Worm (Caenorhabditis elegans): ENCODE data around the gene sru-31.

Gene sru-31

DNA sequence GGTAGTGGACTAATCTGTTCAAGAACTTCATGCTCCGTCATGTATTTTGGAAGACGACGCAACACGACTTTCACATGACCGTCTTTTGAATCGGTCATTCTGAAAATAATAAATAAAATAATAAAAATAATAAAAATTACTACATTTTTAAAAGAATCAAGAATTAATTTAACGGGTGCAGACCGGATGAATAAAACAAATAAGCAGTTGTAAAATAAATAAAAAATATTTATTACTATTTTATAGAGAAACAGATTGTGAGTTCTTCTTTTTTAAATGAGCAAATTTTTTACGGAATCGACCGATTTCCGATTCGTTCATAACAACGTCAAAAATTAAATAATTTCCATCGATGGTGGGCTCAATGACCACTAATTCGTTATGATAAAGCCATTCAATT lies 38.8 kb upstream of the sru-31 start, which contains the start of gene smg-4:
smg-4 (minus strand) TSS at position 101 of the 400 bp plus-strand sequence.
- TF ChIP-seq ceh-36 (tag; optimal IDR thresholded peaks at IDR 0.05) (no peak), ets-7 (tag; optimal IDR thresholded peaks at IDR 0.05) (no peak)

DNA sequence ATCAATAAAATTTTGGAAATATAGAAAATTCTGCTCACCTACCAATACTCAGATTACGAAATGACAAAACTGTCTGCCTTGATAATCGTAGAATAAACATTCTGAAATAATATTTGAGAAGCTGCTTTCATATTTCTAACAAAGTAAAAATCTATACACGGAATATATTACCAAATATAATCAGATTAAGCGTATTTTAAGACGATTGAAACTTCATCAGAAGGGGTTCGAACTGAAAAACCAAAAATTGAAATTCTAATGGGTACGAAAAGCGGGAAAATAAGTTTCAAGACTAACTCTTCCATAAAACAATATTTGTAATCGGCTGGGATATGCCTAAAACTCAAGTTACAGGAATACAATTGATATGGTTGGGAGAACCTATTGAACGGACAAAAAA lies 37.1 kb upstream of the sru-31 start, which contains the start of gene F46B6.4:
F46B6.4 (minus strand) TSS at position 101 of the 400 bp plus-strand sequence.
- TF ChIP-seq flt-1 (GFP tag; IDR thresholded peaks at IDR 0.05) (no peak), tra-4 (tag; optimal IDR thresholded peaks at IDR 0.05) (no peak), aly-1 (tag; optimal IDR thresholded peaks at IDR 0.05) (no peak), tbx-37 (GFP tag; conservative IDR thresholded peaks at IDR 0.05) (no peak), pes-1 (GFP tag; IDR thresholded peaks at IDR 0.05) (no peak), ets-7 (tag; optimal IDR thresholded peaks at IDR 0.05) (no peak), hmg-4 (GFP tag; optimal IDR thresholded peaks at IDR 0.05) (no peak), sea-1 (GFP tag; conservative IDR thresholded peaks at IDR 0.05) (no peak), hnd-1 (tag; optimal IDR thresholded peaks at IDR 0.05) (no peak), tbx-11 (GFP tag; IDR thresholded peaks at IDR 0.05) (no peak)

DNA sequence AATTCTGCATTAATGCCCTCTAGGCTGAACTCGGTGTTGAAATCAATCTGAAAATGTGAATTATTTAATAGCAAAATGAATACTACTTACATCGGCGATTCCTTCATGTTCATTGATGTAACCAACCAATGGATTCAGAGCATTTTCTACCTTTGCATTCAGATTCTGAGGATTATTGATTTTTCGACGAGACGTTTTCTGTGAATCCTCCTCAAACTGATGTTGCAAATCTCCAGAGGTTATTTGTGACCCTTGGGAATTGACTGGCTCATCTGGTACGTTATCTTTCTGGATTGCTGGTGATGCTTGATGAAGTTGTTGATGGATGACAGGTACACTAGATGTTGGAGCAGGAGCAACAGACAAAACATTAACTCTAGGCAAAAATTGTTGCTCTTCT lies 34.4 kb upstream of the sru-31 start:
- no peak for TF ChIP-seq hmg-4 (GFP tag; optimal IDR thresholded peaks at IDR 0.05)
- no peak for TF ChIP-seq hnd-1 (tag; optimal IDR thresholded peaks at IDR 0.05)

DNA sequence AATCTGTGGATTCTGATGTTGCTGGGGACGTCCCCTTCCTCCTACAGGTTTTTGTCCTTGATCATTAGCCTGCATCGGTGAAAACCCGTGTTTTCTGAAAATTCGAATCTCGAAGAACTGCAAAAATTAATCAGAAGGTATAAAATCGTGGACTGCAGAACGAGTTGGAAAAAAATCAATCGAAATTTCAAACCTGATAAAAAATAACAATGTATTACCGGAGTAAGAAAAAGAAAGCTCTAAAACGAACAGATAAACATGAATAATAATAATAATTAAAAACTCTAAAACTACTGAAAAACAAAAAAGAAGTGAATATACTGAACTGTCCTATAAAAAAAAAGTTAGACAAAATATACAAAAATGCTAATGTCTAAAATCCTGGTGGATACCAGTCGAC lies 33.5 kb upstream of the sru-31 start, which contains the start of gene F46B6.5:
F46B6.5 (minus strand) TSS at position 101 of the 400 bp plus-strand sequence.
- TF ChIP-seq ceh-36 (tag; optimal IDR thresholded peaks at IDR 0.05) (no peak), tra-4 (tag; optimal IDR thresholded peaks at IDR 0.05) (no peak), hnd-1 (tag; optimal IDR thresholded peaks at IDR 0.05) (no peak), hmg-4 (GFP tag; optimal IDR thresholded peaks at IDR 0.05) (no peak), tbx-37 (GFP tag; conservative IDR thresholded peaks at IDR 0.05) (no peak), pes-1 (GFP tag; IDR thresholded peaks at IDR 0.05) (no peak), B0310.2 (tag; optimal IDR thresholded peaks at IDR 0.05) (no peak), ets-7 (tag; optimal IDR thresholded peaks at IDR 0.05) (no peak), aly-1 (tag; optimal IDR thresholded peaks at IDR 0.05) (no peak), ama-1 (optimal IDR thresholded peaks at IDR 0.05) (no peak), ceh-13 (GFP tag; optimal IDR thresholded peaks at IDR 0.05) (no peak), F13C5.2 (tag; optimal IDR thresholded peaks at IDR 0.05) (no peak), tbx-11 (GFP tag; IDR thresholded peaks at IDR 0.05) (no peak), sea-1 (GFP tag; conservative IDR thresholded peaks at IDR 0.05) (no peak), flt-1 (GFP tag; IDR thresholded peaks at IDR 0.05) (no peak), hmbx-1 (tag; optimal IDR thresholded peaks at IDR 0.05) (no peak), scrt-1 (GFP tag; IDR thresholded peaks at IDR 0.05) (no peak)

DNA sequence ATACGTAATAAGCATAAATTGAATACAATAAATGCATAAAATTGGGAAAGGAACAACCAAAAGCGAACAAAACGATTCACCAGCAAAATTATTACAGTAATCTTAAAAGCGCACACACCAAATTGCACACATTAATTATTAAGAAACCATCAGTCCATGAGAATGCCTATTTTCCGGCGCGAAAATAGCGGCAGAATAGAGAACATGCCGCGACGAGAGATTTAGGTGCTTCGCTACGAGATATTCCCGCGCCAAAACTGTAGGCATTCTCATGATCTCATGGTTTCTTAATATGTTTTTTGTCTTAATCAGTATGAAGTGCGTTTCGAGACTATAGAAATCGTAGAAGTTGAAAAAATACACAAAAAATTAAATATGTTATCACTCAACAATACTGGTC lies 32.3 kb upstream of the sru-31 start:
- TF ChIP-seq hnd-1 (tag; optimal IDR thresholded peaks at IDR 0.05) (no peak), tbx-11 (GFP tag; IDR thresholded peaks at IDR 0.05) (no peak), hmbx-1 (tag; optimal IDR thresholded peaks at IDR 0.05) (no peak), tra-4 (tag; optimal IDR thresholded peaks at IDR 0.05) (no peak), ceh-13 (GFP tag; optimal IDR thresholded peaks at IDR 0.05) (no peak), tbx-37 (GFP tag; conservative IDR thresholded peaks at IDR 0.05) (no peak), ets-7 (tag; optimal IDR thresholded peaks at IDR 0.05) (no peak), hmg-4 (GFP tag; optimal IDR thresholded peaks at IDR 0.05) (no peak), scrt-1 (GFP tag; IDR thresholded peaks at IDR 0.05) (no peak), pes-1 (GFP tag; IDR thresholded peaks at IDR 0.05) (no peak), F13C5.2 (tag; optimal IDR thresholded peaks at IDR 0.05) (no peak), ceh-36 (tag; optimal IDR thresholded peaks at IDR 0.05) (no peak), sea-1 (GFP tag; conservative IDR thresholded peaks at IDR 0.05) (no peak), B0310.2 (tag; optimal IDR thresholded peaks at IDR 0.05) (no peak), ama-1 (optimal IDR thresholded peaks at IDR 0.05) (no peak), flt-1 (GFP tag; IDR thresholded peaks at IDR 0.05) (no peak), aly-1 (tag; optimal IDR thresholded peaks at IDR 0.05) (no peak)

DNA sequence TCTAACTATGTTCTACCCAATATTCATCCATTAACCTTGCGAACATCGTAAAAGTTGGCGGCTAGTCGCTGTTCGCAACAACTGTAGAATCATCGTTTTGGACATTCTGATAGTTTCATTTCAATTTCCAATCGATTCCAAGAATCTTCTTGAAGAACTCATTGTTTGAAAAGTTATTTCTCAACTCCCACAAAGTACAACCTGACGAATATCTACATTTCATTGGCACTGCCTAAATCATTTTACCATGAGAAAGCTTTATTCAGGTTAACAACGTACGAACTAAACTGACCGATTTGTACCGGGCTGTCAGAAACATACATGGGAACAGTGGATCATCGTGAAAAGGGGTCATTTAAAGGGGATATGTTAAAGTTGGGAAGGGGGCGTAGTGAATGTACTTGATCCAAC lies 29.8 kb upstream of the sru-31 start, which contains the start of gene F46B6.6:
F46B6.6 (minus strand) TSS at position 148 of the 411 bp plus-strand sequence.
- TF ChIP-seq ama-1 (optimal IDR thresholded peaks at IDR 0.05) (peak; percentile 44), ets-7 (tag; optimal IDR thresholded peaks at IDR 0.05) (no peak)

DNA sequence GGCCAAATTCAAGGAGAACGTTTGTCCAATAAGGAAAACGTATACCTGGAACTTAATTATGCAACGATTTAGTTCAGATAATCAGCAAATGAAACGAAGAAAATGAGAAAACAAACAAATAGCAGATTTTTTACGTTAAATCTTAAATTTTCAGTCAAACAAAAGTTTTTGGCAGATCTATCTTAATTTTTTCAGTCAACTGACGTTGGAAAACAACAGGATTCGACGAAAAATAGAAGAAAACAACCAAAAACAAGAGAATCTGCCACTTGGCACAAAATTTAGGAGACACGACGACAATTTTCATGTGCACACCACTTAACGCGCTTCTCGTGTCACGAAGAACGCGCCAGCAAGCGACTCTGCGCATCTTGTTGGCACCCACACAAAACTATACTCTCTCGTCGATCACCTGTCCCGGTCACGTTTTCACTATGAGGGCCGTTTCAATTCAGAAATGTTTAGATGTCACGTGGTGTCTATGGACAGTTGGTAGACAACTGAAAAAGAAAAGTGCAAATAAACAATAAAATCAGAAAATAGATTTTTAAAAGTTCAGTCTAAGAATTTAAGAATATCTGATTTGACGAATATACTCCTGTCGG lies 26.7 kb upstream of the sru-31 start, which contains the start of gene ztf-7:
ztf-7 (minus strand) TSS at position 51 of the 605 bp plus-strand sequence.
- TF ChIP-seq F13C5.2 (tag; optimal IDR thresholded peaks at IDR 0.05) (peak; percentile 46), hmbx-1 (tag; optimal IDR thresholded peaks at IDR 0.05) (no peak)

DNA sequence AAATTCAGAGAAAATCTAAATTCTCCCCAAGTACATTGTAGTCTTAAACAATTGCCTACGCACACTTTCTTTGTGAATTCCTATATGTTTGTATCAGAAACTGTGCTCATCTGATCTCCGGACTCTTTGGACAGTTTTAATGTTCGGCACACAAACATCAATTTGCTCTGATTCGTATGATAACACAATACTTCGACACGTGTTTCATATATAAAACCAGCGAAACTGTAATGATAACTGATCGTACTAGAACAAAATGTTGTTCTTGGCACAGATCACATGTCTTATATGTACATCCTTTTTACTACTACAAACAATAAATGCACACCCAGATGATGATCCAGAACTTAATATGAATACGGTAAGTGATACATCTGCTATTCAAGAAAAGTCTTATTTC lies 25.2 kb upstream of the sru-31 start, which contains the start of gene lipl-2:
lipl-2 (plus strand) TSS at position 236 of the 400 bp plus-strand sequence.
- TF ChIP-seq ceh-13 (GFP tag; optimal IDR thresholded peaks at IDR 0.05) (no peak), tbx-37 (GFP tag; conservative IDR thresholded peaks at IDR 0.05) (no peak), ceh-36 (tag; optimal IDR thresholded peaks at IDR 0.05) (no peak), sea-1 (GFP tag; conservative IDR thresholded peaks at IDR 0.05) (no peak), flt-1 (GFP tag; IDR thresholded peaks at IDR 0.05) (no peak), hmg-4 (GFP tag; optimal IDR thresholded peaks at IDR 0.05) (no peak), F13C5.2 (tag; optimal IDR thresholded peaks at IDR 0.05) (no peak), ets-7 (tag; optimal IDR thresholded peaks at IDR 0.05) (no peak), pes-1 (GFP tag; IDR thresholded peaks at IDR 0.05) (no peak), tra-4 (tag; optimal IDR thresholded peaks at IDR 0.05) (no peak)
